Worm (Caenorhabditis elegans): ENCODE measurements around the gene vha-4.

DNA sequence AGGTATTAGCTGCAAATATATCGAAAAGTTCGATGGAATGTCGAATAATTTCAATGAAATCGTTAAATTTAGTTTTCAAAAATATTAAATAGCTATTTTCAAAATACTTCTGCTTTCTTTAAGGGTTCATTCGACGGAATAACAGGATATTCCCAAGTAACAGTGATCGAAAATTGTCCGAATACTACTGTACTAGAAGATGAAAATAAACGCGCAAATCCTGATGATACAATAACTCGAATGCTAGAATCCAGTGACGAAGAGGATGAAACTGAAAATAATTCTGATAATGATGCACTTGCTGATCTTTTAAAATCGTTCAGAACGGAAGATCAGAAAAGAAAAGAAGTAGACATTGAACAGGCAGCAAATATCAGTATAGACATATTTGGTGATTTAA is 21.6 kb upstream of the vha-4 start:
- no peak for TF ChIP-seq unc-55 (GFP tag; optimal IDR thresholded peaks at IDR 0.05)
- no peak for TF ChIP-seq ama-1 (optimal IDR thresholded peaks at IDR 0.05)

Measured in whole organism, late embryonic.